Comparison of ENCODE assay signal across 4 worm cellular contexts in genomic region chrX:15279301-15279700, ce11.
A peak's percentile ranks its signal among the peaks of the same experiment; 100 is the strongest.
TF ChIP-seq lines count a peak whose summit lies in the region.

No protein-coding gene starts in this region.

TF ChIP-seq in whole organism, L2 larva, 48 proteins besides CTCF, POLR2A, EP300 and RAD21:
- TF ChIP-seq F13H6.1 (tag; optimal IDR thresholded peaks at IDR 0.05; lab: Kevin White, UChicago) (peak; percentile 16), mab-5 (tag; optimal IDR thresholded peaks at IDR 0.05; lab: Kevin White, UChicago) (no peak), fos-1 (tag; optimal IDR thresholded peaks at IDR 0.05; lab: Kevin White, UChicago) (peak; percentile 23), lin-39 (tag; optimal IDR thresholded peaks at IDR 0.05; lab: Kevin White, UChicago) (no peak), sma-9 (GFP tag; optimal IDR thresholded peaks at IDR 0.05; lab: Kevin White, UChicago) (no peak), sma-9 (tag; optimal IDR thresholded peaks at IDR 0.05; lab: Kevin White, UChicago) (no peak), nhr-129 (tag; optimal IDR thresholded peaks at IDR 0.05; lab: Kevin White, UChicago) (peak; percentile 57), nhr-237 (tag; optimal IDR thresholded peaks at IDR 0.05; lab: Kevin White, UChicago) (no peak), crh-2 (tag; optimal IDR thresholded peaks at IDR 0.05; lab: Kevin White, UChicago) (peak; percentile 41), nhr-25 (tag; optimal IDR thresholded peaks at IDR 0.05; lab: Kevin White, UChicago) (peak; percentile 11), peb-1 (tag; optimal IDR thresholded peaks at IDR 0.05; lab: Kevin White, UChicago) (no peak), egl-27 (tag; optimal IDR thresholded peaks at IDR 0.05; lab: Kevin White, UChicago) (peak; percentile 36), snpc-4 (tag; optimal IDR thresholded peaks at IDR 0.05; lab: Kevin White, UChicago) (no peak)
TF ChIP-seq in whole organism, L2 larva: peak in this region for 6.

TF ChIP-seq in whole organism, L4 larva, 104 proteins besides CTCF, POLR2A, EP300 and RAD21:
- TF ChIP-seq nhr-28 (tag; optimal IDR thresholded peaks at IDR 0.05; lab: Kevin White, UChicago) (peak; percentile 30), dmd-6 (GFP tag; IDR thresholded peaks at IDR 0.05; lab: Robert Waterston, UW) (peak; percentile 51; the same call in 1 of the 2 replicates), mxl-3 (GFP tag; optimal IDR thresholded peaks at IDR 0.05; lab: Kevin White, UChicago) (peak; percentile 1), mep-1 (tag; optimal IDR thresholded peaks at IDR 0.05; lab: Kevin White, UChicago) (peak; percentile 57), set-16 (GFP tag; IDR thresholded peaks at IDR 0.05; lab: Robert Waterston, UW) (peak; percentile 69), tag-97 (GFP tag; IDR thresholded peaks at IDR 0.05; lab: Robert Waterston, UW) (no peak), snpc-1.2 (GFP tag; IDR thresholded peaks at IDR 0.05; lab: Robert Waterston, UW) (no peak), T26A8.4 (GFP tag; IDR thresholded peaks at IDR 0.05; lab: Robert Waterston, UW) (peak; percentile 42; the same call in 1 of the 2 replicates), mes-2 (tag; optimal IDR thresholded peaks at IDR 0.05; lab: Kevin White, UChicago; ENCODE audit: poor library complexity, severe bottlenecking) (no peak), mdl-1 (tag; optimal IDR thresholded peaks at IDR 0.05; lab: Kevin White, UChicago) (peak in 1 of 2 experiments; percentile 4), nhr-25 (tag; optimal IDR thresholded peaks at IDR 0.05; lab: Kevin White, UChicago; ENCODE audit: borderline replicate concordance, insufficient read depth) (peak; percentile 27), egl-43 (GFP tag; IDR thresholded peaks at IDR 0.05; lab: Robert Waterston, UW) (0 out of 2 replicates have a peak, but pooled peaks have one; percentile 19), hlh-11 (tag; optimal IDR thresholded peaks at IDR 0.05; lab: Kevin White, UChicago) (peak; percentile 67), aha-1 (tag; lab: Kevin White, UChicago) (peak; percentile 74), pha-4 (GFP tag; IDR thresholded peaks at IDR 0.05; lab: Robert Waterston, UW) (peak; percentile 92), pha-4 (tag; optimal IDR thresholded peaks at IDR 0.05; lab: Kevin White, UChicago) (peak; percentile 17), dve-1 (tag; optimal IDR thresholded peaks at IDR 0.05; lab: Kevin White, UChicago; ENCODE audit: insufficient read depth) (peak; percentile 78), daf-16 (GFP tag; optimal IDR thresholded peaks at IDR 0.05; lab: Kevin White, UChicago) (no peak), daf-16 (tag; optimal IDR thresholded peaks at IDR 0.05; lab: Kevin White, UChicago) (peak; percentile 5), ceh-32 (tag; optimal IDR thresholded peaks at IDR 0.05; lab: Kevin White, UChicago; ENCODE audit: poor library complexity) (no peak), hlh-30 (tag; optimal IDR thresholded peaks at IDR 0.05; lab: Kevin White, UChicago; ENCODE audit: insufficient read depth) (peak; percentile 2)

TF ChIP-seq in whole organism, late embryonic, 69 proteins besides CTCF, POLR2A, EP300 and RAD21:
- TF ChIP-seq ceh-22 (tag; optimal IDR thresholded peaks at IDR 0.05; lab: Kevin White, UChicago) (peak; percentile 56), pat-9 (tag; optimal IDR thresholded peaks at IDR 0.05; lab: Kevin White, UChicago) (no peak), pha-2 (tag; optimal IDR thresholded peaks at IDR 0.05; lab: Kevin White, UChicago) (peak; percentile 59), dve-1 (tag; optimal IDR thresholded peaks at IDR 0.05; lab: Kevin White, UChicago) (peak; percentile 11)

TF ChIP-seq in whole organism, mixed stage, embryonic, 35 proteins besides CTCF, POLR2A, EP300 and RAD21:
- TF ChIP-seq mep-1 (tag; optimal IDR thresholded peaks at IDR 0.05; lab: Kevin White, UChicago), result no peak
- peak; percentile 33 for TF ChIP-seq unc-120 (tag; optimal IDR thresholded peaks at IDR 0.05; lab: Kevin White, UChicago; ENCODE audit: poor library complexity, severe bottlenecking)
- no peak for TF ChIP-seq ham-2 (GFP tag; optimal IDR thresholded peaks at IDR 0.05; lab: Kevin White, UChicago)
- no peak for TF ChIP-seq sem-2 (GFP tag; optimal IDR thresholded peaks at IDR 0.05; lab: Kevin White, UChicago)
- peak; percentile 67 for TF ChIP-seq pha-4 (tag; optimal IDR thresholded peaks at IDR 0.05; lab: Kevin White, UChicago)
- no peak for TF ChIP-seq nhr-76 (tag; optimal IDR thresholded peaks at IDR 0.05; lab: Kevin White, UChicago)
- TF ChIP-seq M03D4.4 (tag; optimal IDR thresholded peaks at IDR 0.05; lab: Kevin White, UChicago), result peak; percentile 7
- TF ChIP-seq lin-13 (tag; optimal IDR thresholded peaks at IDR 0.05; lab: Kevin White, UChicago), result no peak
- TF ChIP-seq lsy-2 (tag; optimal IDR thresholded peaks at IDR 0.05; lab: Kevin White, UChicago), result no peak
- TF ChIP-seq ces-1 (GFP tag; optimal IDR thresholded peaks at IDR 0.05; lab: Kevin White, UChicago), result no peak
- TF ChIP-seq sptf-1 (tag; optimal IDR thresholded peaks at IDR 0.05; lab: Kevin White, UChicago), result peak; percentile 58
- TF ChIP-seq snpc-4 (tag; optimal IDR thresholded peaks at IDR 0.05; lab: Kevin White, UChicago), result no peak
- no peak for TF ChIP-seq ceh-83 (GFP tag; optimal IDR thresholded peaks at IDR 0.05; lab: Kevin White, UChicago)
- no peak for TF ChIP-seq nhr-12 (tag; optimal IDR thresholded peaks at IDR 0.05; lab: Kevin White, UChicago)
- TF ChIP-seq cnd-1 (tag; optimal IDR thresholded peaks at IDR 0.05; lab: Kevin White, UChicago), result peak; percentile 20
- peak; percentile 1 for TF ChIP-seq mls-2 (tag; optimal IDR thresholded peaks at IDR 0.05; lab: Kevin White, UChicago)
- peak; percentile 41 for TF ChIP-seq nhr-237 (tag; optimal IDR thresholded peaks at IDR 0.05; lab: Kevin White, UChicago)
- TF ChIP-seq nhr-28 (tag; optimal IDR thresholded peaks at IDR 0.05; lab: Kevin White, UChicago), result no peak
- no peak for TF ChIP-seq ztf-11 (tag; optimal IDR thresholded peaks at IDR 0.05; lab: Kevin White, UChicago)
- TF ChIP-seq bed-3 (GFP tag; optimal IDR thresholded peaks at IDR 0.05; lab: Kevin White, UChicago), result no peak
- no peak for TF ChIP-seq unc-39 (tag; optimal IDR thresholded peaks at IDR 0.05; lab: Kevin White, UChicago)
- no peak for TF ChIP-seq flh-1 (GFP tag; optimal IDR thresholded peaks at IDR 0.05; lab: Kevin White, UChicago)
- no peak for TF ChIP-seq ceh-43 (GFP tag; optimal IDR thresholded peaks at IDR 0.05; lab: Kevin White, UChicago)
- no peak for TF ChIP-seq ceh-39 (tag; optimal IDR thresholded peaks at IDR 0.05; lab: Kevin White, UChicago)
